Worm (Caenorhabditis elegans): ENCODE results near the gene F41B4.3.

DNA sequence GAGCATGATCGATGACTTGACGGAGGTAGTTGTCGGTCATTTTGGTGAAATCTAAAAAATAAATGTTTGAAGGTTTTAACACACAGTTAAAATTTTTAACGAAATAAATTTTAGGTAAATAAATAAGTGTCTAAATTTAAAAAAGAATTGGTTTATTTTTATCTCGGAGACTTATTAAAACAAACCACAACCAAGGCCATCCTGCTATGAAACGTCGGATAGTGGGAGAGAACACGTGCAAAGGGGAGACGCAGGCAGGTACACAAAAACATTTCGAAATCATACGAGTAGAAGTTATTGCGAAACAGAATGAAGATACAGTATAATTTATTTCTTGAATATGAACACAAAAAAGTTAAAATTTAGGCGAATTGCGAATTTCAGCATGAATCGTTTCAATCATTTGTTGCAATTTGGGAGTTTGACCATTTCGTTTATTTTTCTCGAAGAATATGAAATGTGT, at the start of gene F41B4.3:
- TF ChIP-seq cnd-1 (tag; optimal IDR thresholded peaks at IDR 0.05) (no peak), ceh-43 (GFP tag; optimal IDR thresholded peaks at IDR 0.05) (no peak), mep-1 (tag; optimal IDR thresholded peaks at IDR 0.05) (no peak), snpc-4 (tag; optimal IDR thresholded peaks at IDR 0.05) (no peak), unc-62 (GFP tag; optimal IDR thresholded peaks at IDR 0.05) (no peak), lsy-2 (tag; optimal IDR thresholded peaks at IDR 0.05) (no peak), elt-3 (tag; optimal IDR thresholded peaks at IDR 0.05) (no peak), blmp-1 (tag; optimal IDR thresholded peaks at IDR 0.05) (no peak), unc-39 (tag; optimal IDR thresholded peaks at IDR 0.05) (no peak), nhr-12 (tag; optimal IDR thresholded peaks at IDR 0.05) (no peak), ces-1 (GFP tag; optimal IDR thresholded peaks at IDR 0.05) (no peak), pha-4 (tag; optimal IDR thresholded peaks at IDR 0.05) (no peak), nhr-237 (tag; optimal IDR thresholded peaks at IDR 0.05) (no peak)

All from whole organism, mixed stage, embryonic.